Worm (Caenorhabditis elegans) whole organism, L3 larva: ENCODE results near the gene npp-8.

Experiments
- R02D3.7 ChIP-seq: fragments of 150-350 bp; optimal IDR thresholded peaks from 2 replicates; lab custom pipeline; 2014; ENCODE audit warnings: missing biosample characterization, missing genetic modification characterization
- daf-12 ChIP-seq: fragments of 150-350 bp; optimal IDR thresholded peaks from 2 replicates; lab custom pipeline; 2014; ENCODE audit warnings: missing biosample characterization, missing genetic modification reagents, missing genetic modification characterization
- elt-3 ChIP-seq, 3 experiments: fragments of 150-350 bp in 1 of 3; sonication (generic microtip) in 2 of 3; optimal IDR thresholded peaks; 2 replicates in 2 of 3; 4 replicates in 1 of 3; lab custom pipeline; 2014 to 2017; ENCODE audit warnings: missing biosample characterization in 3 of 3, missing genetic modification characterization in 3 of 3
- fkh-10 ChIP-seq: sonication (generic microtip); optimal IDR thresholded peaks from 2 replicates; lab custom pipeline; 2017; ENCODE audit warnings: missing biosample characterization, missing genetic modification reagents, missing genetic modification characterization
- mdl-1 ChIP-seq: fragments of 150-350 bp; optimal IDR thresholded peaks from 2 replicates; lab custom pipeline; 2014; ENCODE audit warnings: missing biosample characterization, missing genetic modification characterization
- nhr-237 ChIP-seq: fragments of 150-350 bp; optimal IDR thresholded peaks from 2 replicates; lab custom pipeline; 2014; ENCODE audit warnings: missing biosample characterization, missing genetic modification characterization
- nhr-76 ChIP-seq: fragments of 150-350 bp; sonication (generic microtip); optimal IDR thresholded peaks from 5 replicates; lab custom pipeline; 2014; ENCODE audit warnings: missing biosample characterization, missing genetic modification characterization
- pha-4 ChIP-seq: fragments of 150-350 bp; optimal IDR thresholded peaks from 2 replicates; lab custom pipeline; 2014; ENCODE audit warnings: missing biosample characterization, missing genetic modification reagents, missing genetic modification characterization
- pqm-1 ChIP-seq: fragments of 150-350 bp; optimal IDR thresholded peaks from 2 replicates; lab custom pipeline; 2017; ENCODE audit warnings: missing biosample characterization, missing genetic modification characterization, inconsistent platforms
- unc-39 ChIP-seq: sonication (generic microtip); optimal IDR thresholded peaks from 4 replicates; lab custom pipeline; 2017; ENCODE audit warnings: missing biosample characterization, missing genetic modification characterization
- unc-62 ChIP-seq: fragments of 150-350 bp; sonication (generic microtip); optimal IDR thresholded peaks from 4 replicates; lab custom pipeline; 2014; ENCODE audit warnings: missing biosample characterization, missing genetic modification reagents, missing genetic modification characterization
- zag-1 ChIP-seq: fragments of 150-350 bp; optimal IDR thresholded peaks from 2 replicates; lab custom pipeline; 2014; ENCODE audit warnings: missing biosample characterization, missing genetic modification characterization

- no peak for TF ChIP-seq fkh-10
- TF ChIP-seq unc-39: no peak
- TF ChIP-seq zag-1: no peak
- TF ChIP-seq nhr-76 (tag; lab: Kevin White, UChicago): no peak
- no peak for TF ChIP-seq nhr-237 (tag; lab: Kevin White, UChicago)
- TF ChIP-seq mdl-1: no peak
- no peak for TF ChIP-seq pqm-1 (tag; lab: Kevin White, UChicago)
- no peak for TF ChIP-seq R02D3.7 (tag; lab: Kevin White, UChicago)
- no peak for TF ChIP-seq elt-3 (tag; optimal IDR thresholded peaks at IDR 0.05; lab: Kevin White, UChicago)
- TF ChIP-seq daf-12 (tag; lab: Kevin White, UChicago): no peak
- TF ChIP-seq pha-4: no peak
- TF ChIP-seq unc-62 (GFP tag; lab: Kevin White, UChicago): no peak
These were observed 37.0 kb upstream of the npp-8 start for ce11 chrIV:1632593-1632992.
